Fruit fly (Drosophila melanogaster): ENCODE results near the gene CG14451.
"Not testable (repeated sequence)": the region's sequence is repeated elsewhere in the genome, so short reads cannot be mapped to it uniquely, and the experiment has no call there.

CG14451 gene

DNA sequence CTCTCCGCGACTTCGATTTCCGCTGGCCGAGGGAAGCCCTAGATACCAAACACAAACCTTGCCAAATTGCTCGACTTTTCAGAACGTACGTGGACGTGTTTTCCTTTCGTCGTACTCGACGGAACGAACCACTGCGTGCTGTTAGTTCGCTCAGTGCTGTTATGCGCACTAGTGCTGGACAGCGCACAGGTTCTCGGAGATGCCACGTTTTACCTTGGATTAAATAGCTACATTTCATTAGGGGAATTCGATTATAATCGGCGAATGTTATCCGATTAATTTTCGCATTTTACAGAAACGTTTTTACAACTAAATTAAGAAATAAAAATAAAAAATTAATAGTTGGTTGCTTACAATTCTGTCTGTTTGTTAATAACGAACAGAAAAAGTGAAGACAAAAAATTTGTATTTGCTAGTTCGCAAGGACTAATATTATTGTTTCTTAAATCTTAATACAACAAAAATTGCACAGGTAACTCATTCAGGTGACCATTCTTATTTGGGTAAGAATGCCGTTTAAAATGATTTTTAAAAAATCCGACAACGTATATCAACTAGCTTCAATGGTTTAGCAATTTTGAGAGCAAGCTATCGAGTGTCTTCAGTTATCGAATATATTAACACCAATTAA, 4.6 kb downstream of the CG14451 start, which contains the start of the genes ArfGAP3 and CG32452:
TSS of gene ArfGAP3 (minus strand) at position 441 of the 631 bp plus-strand sequence.
TSS of gene CG32452 (plus strand) at position 592 of the 631 bp plus-strand sequence.
- no peak for TF ChIP-seq CG8478 (optimal IDR thresholded peaks at IDR 0.05)
- TF ChIP-seq CTCF (optimal IDR thresholded peaks at IDR 0.05) = peak; percentile 24 to 48

DNA sequence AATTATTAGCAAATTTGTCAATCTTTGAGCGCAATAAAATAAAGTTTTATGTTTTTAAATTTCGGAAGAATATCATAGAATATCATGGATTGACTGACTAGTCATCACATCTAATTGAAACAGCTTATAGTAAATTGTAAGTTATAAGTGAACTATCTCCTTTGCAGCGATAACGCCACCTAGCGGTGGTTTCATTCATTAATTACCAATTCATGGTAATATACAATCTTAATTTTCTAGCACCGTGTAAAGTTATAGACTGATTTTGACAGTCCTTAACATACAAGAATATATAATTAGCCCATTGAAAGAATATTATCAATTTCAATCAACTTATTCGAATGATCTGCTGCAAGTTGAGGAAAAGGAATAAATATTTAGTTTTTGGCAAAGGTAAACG, 8.3 kb downstream of the CG14451 start:
- peak; percentile 70 to 82 for TF ChIP-seq CTCF (optimal IDR thresholded peaks at IDR 0.05)
- TF ChIP-seq CG8478 (optimal IDR thresholded peaks at IDR 0.05) = no peak

DNA sequence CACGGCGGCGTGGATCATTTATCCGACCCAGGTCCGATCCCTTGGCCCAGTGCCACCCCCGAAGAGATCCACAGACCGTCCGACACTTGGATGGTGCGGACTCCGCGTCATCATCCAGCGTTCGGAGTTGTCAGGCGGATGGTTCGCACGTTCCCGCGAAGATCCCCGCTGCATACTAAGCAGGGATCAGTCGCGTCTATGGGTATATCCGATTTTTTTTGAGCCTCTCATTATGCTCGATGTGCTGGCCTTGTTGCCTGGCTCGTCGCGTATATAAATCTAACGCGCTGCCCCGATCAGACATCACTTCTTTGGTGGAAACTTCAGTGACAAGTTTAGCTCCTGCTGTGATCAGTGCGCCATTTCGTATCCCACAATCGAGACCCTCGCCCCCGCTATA, 10.0 kb downstream of the CG14451 start, which contains the start of gene CG11370:
TSS of gene CG11370 (plus strand) at position 301 of the 400 bp plus-strand sequence.
- TF ChIP-seq CTCF (optimal IDR thresholded peaks at IDR 0.05) (no peak), CG8478 (optimal IDR thresholded peaks at IDR 0.05) (no peak)

DNA sequence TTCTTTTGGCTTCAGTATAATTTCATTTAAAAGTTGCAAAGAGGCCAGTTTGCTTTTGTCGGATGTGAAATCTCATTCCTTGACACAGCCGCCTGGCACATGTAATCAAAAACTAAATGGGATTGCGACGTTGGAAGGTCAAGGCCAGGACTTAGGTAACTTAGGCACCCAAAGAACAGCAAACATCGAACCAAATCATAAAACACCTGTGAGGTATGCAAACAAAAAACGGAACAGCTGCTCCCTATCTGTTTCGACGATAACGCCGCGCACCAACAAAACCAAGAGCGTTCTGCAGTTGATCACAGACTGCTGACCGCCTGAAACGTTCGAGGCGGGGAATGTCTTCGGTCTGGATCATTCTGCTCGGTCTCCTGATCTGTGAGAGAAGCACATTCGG, 22.8 kb downstream of the CG14451 start, which contains the start of gene CG45116:
TSS of gene CG45116 (plus strand) at position 301 of the 400 bp plus-strand sequence.
- TF ChIP-seq CG8478 (optimal IDR thresholded peaks at IDR 0.05) (no peak), CTCF (optimal IDR thresholded peaks at IDR 0.05) (no peak)

DNA sequence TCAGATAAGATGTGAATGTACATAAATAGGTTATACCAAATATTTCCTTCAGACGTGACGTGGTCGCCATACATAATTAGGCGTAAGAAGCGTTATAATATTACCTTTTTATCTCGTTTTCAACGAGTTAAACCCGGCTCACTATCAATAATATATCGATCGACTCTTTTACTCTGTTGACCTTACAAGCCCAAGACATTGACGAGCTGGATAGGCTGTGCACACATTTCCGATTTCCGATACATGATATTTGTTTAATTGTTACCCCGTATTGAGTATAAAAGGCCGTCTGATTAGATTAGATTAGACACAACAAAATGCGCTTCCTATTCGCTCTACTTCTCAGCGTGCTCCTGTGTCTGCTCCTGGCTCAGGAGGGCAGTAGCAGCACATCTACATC, 25.0 kb downstream of the CG14451 start, which contains the start of gene CG32453:
TSS of gene CG32453 (plus strand) at position 301 of the 400 bp plus-strand sequence.
- TF ChIP-seq CG8478, CTCF (optimal IDR thresholded peaks at IDR 0.05): not testable (repeated sequence)

DNA sequence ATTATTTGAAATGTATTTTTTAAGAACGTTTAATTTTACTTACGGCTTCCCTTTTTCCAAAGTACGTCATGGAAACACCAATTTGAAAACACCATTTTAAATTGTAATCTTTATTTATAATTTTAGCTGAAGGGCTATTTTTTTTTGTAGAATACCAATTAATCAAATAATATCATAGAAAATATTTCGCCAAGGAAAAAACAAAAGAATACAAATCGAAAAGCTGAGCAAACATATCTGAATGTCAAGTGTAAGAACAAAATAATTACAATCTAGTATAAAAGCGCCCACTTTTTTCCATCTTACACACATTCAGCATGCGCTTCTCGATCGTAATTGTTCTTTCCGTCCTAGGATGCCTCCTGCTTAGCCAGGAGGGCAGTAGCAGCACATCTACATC, 26.2 kb downstream of the CG14451 start, which contains the start of gene CG14452:
TSS of gene CG14452 (plus strand) at position 301 of the 400 bp plus-strand sequence.
- TF ChIP-seq CTCF (optimal IDR thresholded peaks at IDR 0.05) = no peak
- no peak for TF ChIP-seq CG8478 (optimal IDR thresholded peaks at IDR 0.05)

DNA sequence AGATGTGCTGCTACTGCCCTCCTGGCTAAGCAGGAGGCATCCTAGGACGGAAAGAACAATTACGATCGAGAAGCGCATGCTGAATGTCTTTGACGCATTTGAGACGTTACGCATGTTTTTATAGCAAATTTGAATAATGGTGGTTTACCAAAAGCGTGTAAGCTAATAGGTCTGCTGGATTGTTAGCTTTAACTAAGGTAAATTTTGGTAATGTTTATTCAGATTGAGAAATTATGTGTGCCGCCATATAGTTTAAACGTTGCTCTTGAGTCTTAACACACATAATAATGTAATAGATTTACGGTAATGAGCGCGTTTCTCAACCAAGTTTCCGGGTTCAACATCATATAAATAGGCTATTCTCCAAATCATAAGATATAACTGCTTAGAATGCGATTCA, 28.2 kb downstream of the CG14451 start, which contains the start of the genes CG12546 and CG14453:
TSS of gene CG12546 (minus strand) at position 101 of the 400 bp plus-strand sequence.
TSS of gene CG14453 (plus strand) at position 372 of the 400 bp plus-strand sequence.
- TF ChIP-seq CTCF (optimal IDR thresholded peaks at IDR 0.05) (no peak), CG8478 (optimal IDR thresholded peaks at IDR 0.05) (no peak)

DNA sequence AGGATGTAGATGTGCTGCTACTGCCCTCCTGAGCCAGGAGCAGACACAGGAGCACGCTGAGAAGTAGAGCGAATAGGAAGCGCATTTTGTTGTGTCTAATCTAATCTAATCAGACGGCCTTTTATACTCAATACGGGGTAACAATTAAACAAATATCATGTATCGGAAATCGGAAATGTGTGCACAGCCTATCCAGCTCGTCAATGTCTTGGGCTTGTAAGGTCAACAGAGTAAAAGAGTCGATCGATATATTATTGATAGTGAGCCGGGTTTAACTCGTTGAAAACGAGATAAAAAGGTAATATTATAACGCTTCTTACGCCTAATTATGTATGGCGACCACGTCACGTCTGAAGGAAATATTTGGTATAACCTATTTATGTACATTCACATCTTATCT, 29.5 kb downstream of the CG14451 start, which contains the start of gene CG14454:
TSS of gene CG14454 (minus strand) at position 101 of the 400 bp plus-strand sequence.
- not testable (repeated sequence) for TF ChIP-seq CTCF, CG8478 (optimal IDR thresholded peaks at IDR 0.05)

DNA sequence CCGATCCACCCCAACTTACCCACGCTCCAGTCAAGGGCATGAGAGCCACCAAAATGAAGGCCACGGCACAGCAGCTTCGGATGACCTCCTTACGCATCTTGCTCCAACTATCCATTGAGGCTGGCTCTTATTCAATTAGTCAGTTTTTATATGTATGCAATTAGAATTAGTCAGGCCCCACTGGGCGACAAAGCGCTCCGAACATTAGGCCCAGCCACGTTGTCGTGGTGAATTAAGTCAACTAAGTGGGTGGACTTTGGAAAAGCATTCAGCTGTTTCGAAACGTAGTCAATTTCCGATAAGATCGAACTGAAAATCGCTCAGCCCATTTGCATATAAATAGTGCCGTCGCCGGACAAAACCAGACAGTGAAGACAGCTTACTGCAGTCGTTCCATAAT, 34.9 kb downstream of the CG14451 start, which contains the start of the genes CG14455 and CG14456:
TSS of gene CG14455 (minus strand) at position 101 of the 400 bp plus-strand sequence.
TSS of gene CG14456 (plus strand) at position 236 of the 400 bp plus-strand sequence.
- TF ChIP-seq CG8478 (optimal IDR thresholded peaks at IDR 0.05) (no peak), CTCF (optimal IDR thresholded peaks at IDR 0.05) (no peak)

DNA sequence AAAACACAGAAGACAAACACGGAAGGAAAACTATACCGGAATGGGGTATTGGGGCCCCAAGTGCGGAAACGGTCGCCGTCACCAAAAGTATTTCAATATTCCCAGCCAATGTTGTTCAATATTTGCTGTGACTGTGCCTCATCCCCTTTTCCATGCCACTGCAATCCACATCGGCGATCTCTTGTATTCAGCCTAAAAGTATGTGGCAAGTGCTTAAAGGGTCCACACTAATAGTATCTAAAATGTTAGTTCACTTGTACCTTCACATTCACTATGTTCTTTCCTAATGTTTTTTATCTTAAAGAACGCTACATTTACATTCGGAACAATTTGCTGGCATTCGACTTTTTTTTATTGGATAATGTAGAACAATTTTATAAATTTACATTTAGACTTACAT, 41.0 kb downstream of the CG14451 start:
- no peak for TF ChIP-seq CG8478 (optimal IDR thresholded peaks at IDR 0.05)
- peak in 1 of 2 experiments; percentile 8 for TF ChIP-seq CTCF (optimal IDR thresholded peaks at IDR 0.05)

DNA sequence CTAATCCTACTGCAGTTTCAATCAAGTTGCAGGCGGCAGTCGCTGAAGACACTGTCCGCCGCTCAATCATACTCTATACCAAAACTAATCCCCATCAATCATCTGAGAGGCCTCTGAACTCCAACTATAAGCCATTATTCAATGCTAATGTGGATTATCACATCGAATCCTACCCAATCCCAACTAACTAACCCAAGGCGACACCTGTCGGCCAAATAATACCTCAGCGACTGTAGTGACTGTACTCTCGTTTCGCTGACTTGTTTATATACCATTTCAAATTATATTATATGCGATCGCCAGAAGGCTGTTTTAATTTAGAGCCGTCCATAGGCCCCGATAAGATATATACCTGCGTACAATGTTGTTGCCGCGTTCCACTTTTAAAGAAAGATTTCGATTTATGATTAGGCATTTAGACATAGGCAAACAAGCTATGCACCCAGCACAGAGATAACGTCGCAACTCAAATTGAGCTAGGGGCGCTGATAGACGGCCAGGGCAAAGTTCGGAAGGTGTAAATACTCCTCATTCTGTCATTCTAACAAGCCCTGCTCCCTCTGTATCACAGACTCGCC, 50.1 kb downstream of the CG14451 start:
- TF ChIP-seq CG8478 (optimal IDR thresholded peaks at IDR 0.05) (no peak), CTCF (optimal IDR thresholded peaks at IDR 0.05) (peak; percentile 72 to 73)
